Fruit fly (Drosophila melanogaster) whole organism, embryonic: ENCODE measurements around the gene Sym.
A peak's percentile ranks its signal among the peaks of the same experiment; 100 is the strongest.

Source experiments
- Atf3 ChIP-seq: fragments of 200-800 bp; sonication (Bioruptor generic); optimal IDR thresholded peaks from 3 replicates; lab custom pipeline; 2016; ENCODE audit warnings: missing biosample characterization, missing genetic modification characterization
- BEAF-32 ChIP-seq: fragments of 200-800 bp; sonication (Bioruptor generic); optimal IDR thresholded peaks from 3 replicates; lab custom pipeline; 2017; ENCODE audit warnings: missing biosample characterization, missing genetic modification characterization, mild to moderate bottlenecking, moderate library complexity, missing genetic modification reagents
- CG12219 ChIP-seq: fragments of 200-800 bp; sonication (Bioruptor generic); optimal IDR thresholded peaks from 3 replicates; lab custom pipeline; 2018; ENCODE audit warnings: missing biosample characterization, mild to moderate bottlenecking, missing genetic modification characterization
- CG12942 ChIP-seq: fragments of 200-800 bp; sonication (Bioruptor generic); optimal IDR thresholded peaks from 3 replicates; lab custom pipeline; 2016; ENCODE audit warnings: missing biosample characterization, missing genetic modification characterization
- CG13296 ChIP-seq: fragments of 200-800 bp; sonication (Bioruptor generic); optimal IDR thresholded peaks from 3 replicates; lab custom pipeline; 2018; ENCODE audit warnings: missing biosample characterization, mild to moderate bottlenecking, missing genetic modification characterization
- CG13424 ChIP-seq: fragments of 200-800 bp; sonication (Bioruptor generic); optimal IDR thresholded peaks from 2 replicates; lab custom pipeline; 2019; ENCODE audit warnings: missing biosample characterization, mild to moderate bottlenecking, missing genetic modification characterization, moderate library complexity
- CG14965 ChIP-seq: fragments of 200-800 bp; sonication (Bioruptor generic); optimal IDR thresholded peaks from 2 replicates; lab custom pipeline; 2016; ENCODE audit warnings: missing biosample characterization, missing genetic modification characterization, borderline replicate concordance
- CG15011 ChIP-seq: fragments of 200-800 bp; sonication (Bioruptor generic); optimal IDR thresholded peaks from 3 replicates; lab custom pipeline; 2018; ENCODE audit warnings: missing biosample characterization, mild to moderate bottlenecking, missing genetic modification characterization
- CG16863 ChIP-seq: fragments of 200-800 bp; sonication (Bioruptor generic); optimal IDR thresholded peaks from 3 replicates; lab custom pipeline; 2016; ENCODE audit warnings: missing biosample characterization, missing genetic modification characterization
- CG2678 ChIP-seq: fragments of 200-800 bp; sonication (Bioruptor generic); optimal IDR thresholded peaks from 3 replicates; lab custom pipeline; 2019; ENCODE audit warnings: missing biosample characterization, mild to moderate bottlenecking, missing genetic modification characterization, moderate library complexity
- CG30020 ChIP-seq: fragments of 200-800 bp; optimal IDR thresholded peaks from 2 replicates; lab custom pipeline; 2019; ENCODE audit warnings: missing biosample characterization, mild to moderate bottlenecking, missing genetic modification characterization, moderate library complexity
- CG3065 ChIP-seq: fragments of 200-800 bp; sonication (Bioruptor generic); optimal IDR thresholded peaks from 2 replicates; lab custom pipeline; 2016; ENCODE audit warnings: missing biosample characterization, missing genetic modification characterization
- CG3726 ChIP-seq: fragments of 200-800 bp; sonication (Bioruptor generic); IDR thresholded peaks from 3 replicates; pipeline ENCODE4, ENCODE4 v1.3.6; 2022; ENCODE audit warnings: missing biosample characterization, missing genetic modification characterization
- CG4282 ChIP-seq: fragments of 200-800 bp; sonication (Bioruptor generic); optimal IDR thresholded peaks from 2 replicates; lab custom pipeline; 2016; ENCODE audit warnings: missing biosample characterization, missing genetic modification characterization
- CG7786 ChIP-seq: fragments of 200-800 bp; sonication (Bioruptor generic); optimal IDR thresholded peaks from 2 replicates; lab custom pipeline; 2016; ENCODE audit warnings: missing biosample characterization, missing genetic modification characterization
- CG8359 ChIP-seq: fragments of 200-800 bp; sonication (Bioruptor generic); optimal IDR thresholded peaks from 2 replicates; lab custom pipeline; 2017; ENCODE audit warnings: missing biosample characterization, mild to moderate bottlenecking, missing genetic modification characterization, borderline replicate concordance
- Chrac-16 ChIP-seq: fragments of 200-800 bp; sonication (Bioruptor generic); optimal IDR thresholded peaks from 3 replicates; lab custom pipeline; 2016; ENCODE audit warnings: missing biosample characterization, missing genetic modification characterization
- Dad ChIP-seq: fragments of 200-800 bp; sonication (Bioruptor generic); optimal IDR thresholded peaks from 3 replicates; lab custom pipeline; 2016; ENCODE audit warnings: missing biosample characterization, missing genetic modification characterization
- Deaf1 ChIP-seq: fragments of 200-800 bp; optimal IDR thresholded peaks from 3 replicates; lab custom pipeline; 2019; ENCODE audit warnings: missing biosample characterization, mild to moderate bottlenecking, missing genetic modification characterization, moderate library complexity
- Dp ChIP-seq: fragments of 200-800 bp; sonication (Bioruptor generic); optimal IDR thresholded peaks from 2 replicates; lab custom pipeline; 2018; ENCODE audit warnings: missing biosample characterization, mild to moderate bottlenecking, missing genetic modification characterization, moderate library complexity
- Drgx ChIP-seq: fragments of 200-800 bp; sonication (Bioruptor generic); IDR thresholded peaks from 2 replicates; pipeline ENCODE4 v1.3.6; 2022; ENCODE audit warnings: missing biosample characterization, missing genetic modification characterization
- H2.0 ChIP-seq: fragments of 200-800 bp; sonication (Bioruptor generic); IDR thresholded peaks from 2 replicates; pipeline ENCODE4 v1.3.6; 2022; ENCODE audit warnings: missing biosample characterization, missing genetic modification characterization
- Kr ChIP-seq: fragments of 200-800 bp; sonication (Bioruptor generic); optimal IDR thresholded peaks from 2 replicates; lab custom pipeline; 2017; ENCODE audit warnings: missing biosample characterization, mild to moderate bottlenecking, missing genetic modification characterization
- Mrtf ChIP-seq: fragments of 200-800 bp; sonication (Bioruptor generic); IDR thresholded peaks from 3 replicates; pipeline ENCODE4 v1.3.6; 2022; ENCODE audit warnings: missing biosample characterization, missing genetic modification characterization
- NFAT ChIP-seq: fragments of 200-800 bp; sonication (Bioruptor generic); IDR thresholded peaks from 2 replicates; pipeline ENCODE4 v1.3.6; 2022; ENCODE audit warnings: missing biosample characterization, missing genetic modification characterization
- Nf-YA ChIP-seq: fragments of 200-800 bp; sonication (Bioruptor generic); IDR thresholded peaks from 2 replicates; pipeline ENCODE4 v1.3.6; 2022; ENCODE audit warnings: missing biosample characterization, missing genetic modification characterization
- NfI ChIP-seq: fragments of 200-800 bp; sonication (Bioruptor generic); optimal IDR thresholded peaks from 3 replicates; lab custom pipeline; 2018; ENCODE audit warnings: missing biosample characterization, mild to moderate bottlenecking, missing genetic modification characterization, moderate library complexity
- Poxn ChIP-seq: fragments of 200-800 bp; sonication (Bioruptor generic); IDR thresholded peaks from 2 replicates; pipeline ENCODE4 v1.3.6; 2022; ENCODE audit warnings: missing biosample characterization, missing genetic modification characterization
- Rfx ChIP-seq: fragments of 200-800 bp; sonication (Bioruptor generic); IDR thresholded peaks from 2 replicates; pipeline ENCODE4 v1.3.6; 2022; ENCODE audit warnings: missing biosample characterization, missing genetic modification characterization
- Sin3A ChIP-seq: fragments of >200 bp; optimal IDR thresholded peaks from 2 replicates; lab custom pipeline; 2018
- Sox100B ChIP-seq: fragments of 200-800 bp; sonication (Bioruptor generic); optimal IDR thresholded peaks from 3 replicates; lab custom pipeline; 2018; ENCODE audit warnings: missing biosample characterization, mild to moderate bottlenecking, missing genetic modification characterization
- Taf1 ChIP-seq: fragments of 200-800 bp; sonication (Bioruptor generic); IDR thresholded peaks from 2 replicates; pipeline ENCODE4 v1.3.6; 2022; ENCODE audit warnings: missing biosample characterization, missing genetic modification characterization
- Vsx1 ChIP-seq: fragments of 200-800 bp; sonication (Bioruptor generic); optimal IDR thresholded peaks from 2 replicates; lab custom pipeline; 2017; ENCODE audit warnings: missing biosample characterization, mild to moderate bottlenecking, missing genetic modification characterization, missing genetic modification reagents
- bcd ChIP-seq: fragments of 200-800 bp; sonication (Bioruptor generic); optimal IDR thresholded peaks from 2 replicates; lab custom pipeline; 2017; ENCODE audit warnings: missing biosample characterization, mild to moderate bottlenecking, missing genetic modification characterization
- chinmo ChIP-seq: fragments of 200-800 bp; sonication (Bioruptor generic); IDR thresholded peaks from 4 replicates; pipeline ENCODE4 v1.3.6; 2022; ENCODE audit warnings: missing biosample characterization, missing genetic modification characterization; ENCODE audit not compliant: partially characterized antibody
- eyg ChIP-seq: fragments of 200-800 bp; sonication (Bioruptor generic); optimal IDR thresholded peaks from 3 replicates; lab custom pipeline; 2016; ENCODE audit warnings: missing biosample characterization, missing genetic modification characterization
- fu2 ChIP-seq: fragments of 200-800 bp; sonication (Bioruptor generic); optimal IDR thresholded peaks from 2 replicates; lab custom pipeline; 2016; ENCODE audit warnings: missing biosample characterization, missing genetic modification characterization
- gfzf ChIP-seq: fragments of 200-800 bp; sonication (Bioruptor generic); optimal IDR thresholded peaks from 2 replicates; lab custom pipeline; 2016; ENCODE audit warnings: missing biosample characterization, mild to moderate bottlenecking, missing genetic modification characterization, moderate library complexity
- knrl ChIP-seq: fragments of 200-800 bp; sonication (Bioruptor generic); IDR thresholded peaks from 3 replicates; pipeline ENCODE4 v1.3.6; 2022; ENCODE audit warnings: missing biosample characterization, missing genetic modification characterization; ENCODE audit not compliant: partially characterized antibody
- luna ChIP-seq: fragments of 200-800 bp; sonication (Bioruptor generic); optimal IDR thresholded peaks from 2 replicates; lab custom pipeline; 2016; ENCODE audit warnings: missing biosample characterization, missing genetic modification characterization
- pho ChIP-seq: fragments of 200-800 bp; sonication (Bioruptor generic); optimal IDR thresholded peaks from 2 replicates; lab custom pipeline; 2016; ENCODE audit warnings: missing biosample characterization, missing genetic modification characterization
- pnt ChIP-seq: fragments of 200-800 bp; sonication (Bioruptor generic); optimal IDR thresholded peaks from 3 replicates; lab custom pipeline; 2016; ENCODE audit warnings: missing biosample characterization, missing genetic modification characterization
- psq ChIP-seq: fragments of 200-800 bp; sonication (Bioruptor generic); optimal IDR thresholded peaks from 2 replicates; lab custom pipeline; 2017; ENCODE audit warnings: missing biosample characterization, missing genetic modification characterization
- repo ChIP-seq: fragments of 200-800 bp; sonication (Bioruptor generic); optimal IDR thresholded peaks from 2 replicates; lab custom pipeline; 2016; ENCODE audit warnings: missing biosample characterization, missing genetic modification characterization
- row ChIP-seq: fragments of 200-800 bp; sonication (Bioruptor generic); IDR thresholded peaks from 3 replicates; pipeline ENCODE4 v1.3.6; 2022; ENCODE audit warnings: missing biosample characterization, missing genetic modification characterization
- sens ChIP-seq: fragments of 200-800 bp; sonication (Bioruptor generic); peaks from one replicate; lab custom pipeline; 2016; ENCODE audit warnings: missing biosample characterization, missing genetic modification characterization
- sisA ChIP-seq: fragments of 200-800 bp; sonication (Bioruptor generic); IDR thresholded peaks from 2 replicates; pipeline ENCODE4 v1.3.6; 2022; ENCODE audit warnings: missing biosample characterization, missing genetic modification characterization
- tap ChIP-seq: fragments of 200-800 bp; optimal IDR thresholded peaks from 3 replicates; lab custom pipeline; 2019; ENCODE audit warnings: missing biosample characterization, mild to moderate bottlenecking, missing genetic modification characterization, moderate library complexity
- trem ChIP-seq: fragments of 200-800 bp; optimal IDR thresholded peaks from 3 replicates; lab custom pipeline; 2019; ENCODE audit warnings: missing biosample characterization, mild to moderate bottlenecking, missing genetic modification characterization, moderate library complexity
- twi ChIP-seq: fragments of 200-800 bp; optimal IDR thresholded peaks from 2 replicates; lab custom pipeline; 2019; ENCODE audit warnings: missing biosample characterization, mild to moderate bottlenecking, missing genetic modification characterization, moderate library complexity
- zf30C ChIP-seq: fragments of 200-800 bp; sonication (Bioruptor generic); optimal IDR thresholded peaks from 3 replicates; lab custom pipeline; 2018; ENCODE audit warnings: missing biosample characterization, mild to moderate bottlenecking, missing genetic modification characterization

Sym gene

dm6 chr3R:5758624-5759209 is 16.4 kb upstream of the Sym start, which contains the start of gene Sec8 (continued):
- no peak for TF ChIP-seq CG3065 (GFP tag; lab: Kevin White, UChicago)
- TF ChIP-seq H2.0 (GFP tag; lab: Robert Waterston, UW) = no peak
- no peak for TF ChIP-seq Deaf1 (tag; lab: Kevin White, UChicago)
- TF ChIP-seq CG14965 (GFP tag; lab: Kevin White, UChicago) = no peak
- TF ChIP-seq fu2 (GFP tag; lab: Kevin White, UChicago) = peak; percentile 38
- no peak for TF ChIP-seq CG13296 (GFP tag; lab: Kevin White, UChicago)
- TF ChIP-seq zf30C (GFP tag; lab: Kevin White, UChicago) = no peak
- TF ChIP-seq CG8359 (GFP tag; lab: Kevin White, UChicago) = no peak
- peak; percentile 92 for TF ChIP-seq gfzf (GFP tag; lab: Kevin White, UChicago)
- TF ChIP-seq NfI (GFP tag; lab: Kevin White, UChicago) = peak; percentile 1
- no peak for TF ChIP-seq CG15011 (GFP tag; lab: Kevin White, UChicago)
- peak; percentile 41 for TF ChIP-seq repo (GFP tag; lab: Kevin White, UChicago)
- TF ChIP-seq pnt (GFP tag; lab: Kevin White, UChicago) = peak; percentile 21
- no peak for TF ChIP-seq CG16863
- no peak for TF ChIP-seq Vsx1
- TF ChIP-seq CG12942 (GFP tag; lab: Kevin White, UChicago) = no peak
- peak; percentile 31 for TF ChIP-seq CG30020 (tag; lab: Kevin White, UChicago)
- TF ChIP-seq CG7786 (GFP tag; lab: Kevin White, UChicago) = peak; percentile 41
- no peak; the same call in 1 of the 2 replicates for TF ChIP-seq Nf-YA
- peak; percentile 81; the same call in 2 of the 4 replicates for TF ChIP-seq chinmo (GFP tag; lab: Robert Waterston, UW)
- peak; percentile 57 for TF ChIP-seq Dad
- no peak for TF ChIP-seq bcd
- TF ChIP-seq CG2678 = no peak
- peak; percentile 93 for TF ChIP-seq BEAF-32 (GFP tag; lab: Kevin White, UChicago)
- no peak for TF ChIP-seq psq
- peak; percentile 80 for TF ChIP-seq trem (tag; lab: Kevin White, UChicago)
- TF ChIP-seq CG12219 = no peak
- TF ChIP-seq row (GFP tag; lab: Robert Waterston, UW) = peak; percentile 77
- no peak for TF ChIP-seq eyg
- TF ChIP-seq Chrac-16 = peak; percentile 43
- peak; percentile 37 for TF ChIP-seq CG4282 (GFP tag; lab: Kevin White, UChicago)
- peak; percentile 26 for TF ChIP-seq Atf3 (GFP tag; lab: Kevin White, UChicago)
- TF ChIP-seq luna = peak; percentile 23
- no peak for TF ChIP-seq twi (tag; lab: Kevin White, UChicago)
- no peak for TF ChIP-seq Taf1 (GFP tag; lab: Robert Waterston, UW)
- TF ChIP-seq Drgx (GFP tag; lab: Robert Waterston, UW) = no peak
- TF ChIP-seq sens (GFP tag; lab: Kevin White, UChicago) = peak; percentile 75
- TF ChIP-seq CG13424 (tag; lab: Kevin White, UChicago) = peak; percentile 21
- TF ChIP-seq pho (GFP tag; lab: Kevin White, UChicago) = peak; percentile 52
- TF ChIP-seq Mrtf (GFP tag; lab: Robert Waterston, UW) = 0 out of 3 replicates have a peak, but pooled peaks have one; percentile 6
- TF ChIP-seq Sin3A (lab: Kevin White, UChicago) = peak; percentile 56
- no peak for TF ChIP-seq Sox100B (GFP tag; lab: Kevin White, UChicago)
- TF ChIP-seq Kr (GFP tag; lab: Kevin White, UChicago) = no peak
- TF ChIP-seq knrl (GFP tag; lab: Robert Waterston, UW) = peak; percentile 84
- peak; percentile 87 for TF ChIP-seq Dp
- TF ChIP-seq CG3726 = no peak
- TF ChIP-seq tap = no peak
- no peak for TF ChIP-seq sisA (GFP tag; lab: Robert Waterston, UW)
- TF ChIP-seq NFAT (GFP tag; lab: Robert Waterston, UW) = no peak; the same call in 1 of the 2 replicates
- no peak for TF ChIP-seq Poxn (GFP tag; lab: Robert Waterston, UW)
- peak; percentile 66; the same call in 1 of the 2 replicates for TF ChIP-seq Rfx (GFP tag; lab: Robert Waterston, UW)
